Fruit fly (Drosophila melanogaster) whole organism, pupa: ENCODE measurements around the gene CG15628.

Experiments used
- CG10348 ChIP-seq: fragments of 200-800 bp; sonication (Bioruptor generic); IDR thresholded peaks from 2 replicates; pipeline ENCODE4 v1.3.6; 2022; ENCODE audit warnings: missing biosample characterization, missing genetic modification characterization
- CG12605 ChIP-seq: fragments of 200-800 bp; sonication (Bioruptor generic); IDR thresholded peaks from 2 replicates; pipeline ENCODE4 v1.3.6; 2022; ENCODE audit warnings: missing biosample characterization, missing genetic modification characterization
- CG13204 ChIP-seq: fragments of 200-800 bp; sonication (Bioruptor generic); optimal IDR thresholded peaks from 2 replicates; lab custom pipeline; 2018; ENCODE audit warnings: missing biosample characterization, mild to moderate bottlenecking, missing genetic modification characterization, moderate library complexity
- CG14655 ChIP-seq: fragments of 200-800 bp; sonication (Bioruptor generic); optimal IDR thresholded peaks from 3 replicates; lab custom pipeline; 2017; ENCODE audit warnings: mild to moderate bottlenecking, missing biosample characterization, missing genetic modification reagents, missing genetic modification characterization
- CG15710 ChIP-seq: fragments of 200-800 bp; sonication (Bioruptor generic); optimal IDR thresholded peaks from 2 replicates; lab custom pipeline; 2018; ENCODE audit warnings: missing biosample characterization, mild to moderate bottlenecking, missing genetic modification characterization, moderate library complexity
- CG32121 ChIP-seq: fragments of 200-800 bp; sonication (Bioruptor generic); IDR thresholded peaks from 2 replicates; pipeline ENCODE4 v1.3.6; 2022; ENCODE audit warnings: missing biosample characterization, missing genetic modification characterization
- CG4496 ChIP-seq: fragments of 200-800 bp; sonication (Bioruptor generic); IDR thresholded peaks from 3 replicates; pipeline ENCODE4 v1.3.6; 2022; ENCODE audit warnings: missing biosample characterization, missing genetic modification characterization
- CG8159 ChIP-seq: fragments of 200-800 bp; sonication (Bioruptor generic); optimal IDR thresholded peaks from 3 replicates; lab custom pipeline; 2018; ENCODE audit warnings: missing biosample characterization, mild to moderate bottlenecking, missing genetic modification characterization, moderate library complexity
- CG8301 ChIP-seq: fragments of 200-800 bp; sonication (Bioruptor generic); optimal IDR thresholded peaks from 2 replicates; lab custom pipeline; 2018; ENCODE audit warnings: missing biosample characterization, mild to moderate bottlenecking, missing genetic modification characterization
- CG9948 ChIP-seq: fragments of 200-800 bp; sonication (Bioruptor generic); optimal IDR thresholded peaks from 2 replicates; lab custom pipeline; 2018; ENCODE audit warnings: missing biosample characterization, mild to moderate bottlenecking, missing genetic modification characterization, moderate library complexity
- D1 ChIP-seq: fragments of 200-800 bp; sonication (Bioruptor generic); optimal IDR thresholded peaks from 2 replicates; lab custom pipeline; 2018; ENCODE audit warnings: missing biosample characterization, mild to moderate bottlenecking, missing genetic modification characterization, moderate library complexity
- EcR ChIP-seq: fragments of 200-800 bp; sonication (Bioruptor generic); optimal IDR thresholded peaks from 3 replicates; lab custom pipeline; 2019; ENCODE audit warnings: missing biosample characterization, missing genetic modification characterization, mild to moderate bottlenecking, moderate library complexity, missing genetic modification reagents
- Ets98B ChIP-seq: fragments of 200-800 bp; sonication (Bioruptor generic); IDR thresholded peaks from 2 replicates; pipeline ENCODE4 v1.3.6; 2022; ENCODE audit warnings: missing biosample characterization, missing genetic modification characterization
- Pif1A ChIP-seq: fragments of 200-800 bp; sonication (Bioruptor generic); optimal IDR thresholded peaks from 3 replicates; lab custom pipeline; 2016; ENCODE audit warnings: missing biosample characterization, missing genetic modification characterization
- Pif1B ChIP-seq: fragments of 200-800 bp; sonication (Bioruptor generic); optimal IDR thresholded peaks from 3 replicates; lab custom pipeline; 2016; ENCODE audit warnings: missing biosample characterization, missing genetic modification characterization
- Snoo ChIP-seq: fragments of 200-800 bp; sonication (Bioruptor generic); optimal IDR thresholded peaks from 3 replicates; lab custom pipeline; 2017; ENCODE audit warnings: missing biosample characterization, mild to moderate bottlenecking, missing genetic modification characterization, inconsistent platforms
- fd96Ca ChIP-seq: fragments of 200-800 bp; sonication (Bioruptor generic); IDR thresholded peaks from 3 replicates; pipeline ENCODE4 v1.3.6; 2022; ENCODE audit warnings: missing biosample characterization, missing genetic modification characterization
- gl ChIP-seq: fragments of 200-800 bp; sonication (Bioruptor generic); optimal IDR thresholded peaks from 2 replicates; lab custom pipeline; 2018; ENCODE audit warnings: missing biosample characterization, mild to moderate bottlenecking, missing genetic modification characterization
- rn ChIP-seq: fragments of 200-800 bp; sonication (Bioruptor generic); IDR thresholded peaks from 2 replicates; pipeline ENCODE4 v1.3.6; 2022; ENCODE audit warnings: missing biosample characterization, missing genetic modification characterization

CG15628 gene

DNA sequence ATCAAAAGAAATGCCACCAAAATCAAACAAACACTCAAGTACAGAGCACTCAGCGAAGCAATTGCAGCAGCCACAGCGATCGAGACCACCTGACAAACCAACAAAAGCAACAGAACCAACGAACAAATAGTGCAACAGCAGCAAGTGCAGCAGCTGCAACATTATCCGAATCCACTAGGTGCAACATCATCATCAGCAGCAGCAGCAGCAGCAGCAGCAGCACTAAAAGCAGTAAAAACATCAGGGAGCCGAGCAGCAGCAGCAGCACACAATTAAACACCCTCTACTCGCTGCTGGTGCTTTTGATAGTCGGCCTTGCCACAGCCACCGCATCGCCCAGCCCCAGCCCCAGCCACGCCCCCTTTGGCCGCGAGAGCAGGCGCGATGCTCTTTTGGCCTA lies 43.8 kb downstream of the CG15628 start:
- TF ChIP-seq Snoo (tag; lab: Kevin White, UChicago) (no peak), CG13204 (GFP tag; lab: Kevin White, UChicago) (no peak), D1 (no peak), fd96Ca (GFP tag; lab: Robert Waterston, UW) (no peak), CG9948 (no peak), EcR (GFP tag; lab: Kevin White, UChicago) (no peak), gl (tag; lab: Kevin White, UChicago) (no peak), CG15710 (tag; lab: Kevin White, UChicago) (no peak), CG8301 (tag; lab: Kevin White, UChicago) (no peak), Ets98B (no peak), Pif1A (GFP tag; lab: Kevin White, UChicago) (no peak), CG10348 (no peak), CG4496 (no peak), CG32121 (GFP tag; lab: Robert Waterston, UW) (no peak), rn (GFP tag; lab: Robert Waterston, UW) (no peak), CG8159 (tag; lab: Kevin White, UChicago) (no peak), CG14655 (GFP tag; lab: Kevin White, UChicago) (no peak)
- TF ChIP-seq, all 21 proteins: peak for 0

DNA sequence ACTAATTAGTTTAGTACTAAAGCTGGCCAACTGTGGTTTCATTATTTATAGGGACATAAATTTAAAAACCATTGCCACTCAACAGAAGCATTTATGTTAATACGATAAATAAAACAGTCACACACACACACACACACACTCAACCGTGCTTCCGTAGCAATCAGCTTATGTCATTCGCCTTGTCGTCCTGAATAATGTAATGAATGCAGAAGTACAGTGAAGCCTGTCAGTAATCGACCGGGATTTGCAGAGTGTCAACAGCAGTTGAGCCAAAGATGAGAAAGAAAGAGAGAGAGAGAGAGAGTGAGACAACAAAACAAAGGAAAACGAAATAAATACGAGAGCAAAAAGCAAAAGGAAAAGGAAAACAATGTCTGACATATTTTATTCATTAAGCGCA lies 46.8 kb downstream of the CG15628 start:
- TF ChIP-seq CG32121 (GFP tag; lab: Robert Waterston, UW) (no peak), CG8301 (tag; lab: Kevin White, UChicago) (no peak), CG8159 (tag; lab: Kevin White, UChicago) (no peak), rn (GFP tag; lab: Robert Waterston, UW) (no peak), Ets98B (no peak), CG9948 (no peak), Pif1B (GFP tag; lab: Kevin White, UChicago) (no peak), CG12605 (GFP tag; lab: Robert Waterston, UW) (no peak), CG10348 (no peak)
